Worm (Caenorhabditis elegans) whole organism, L2 larva: ENCODE results near the gene dohh-1.
A peak's percentile ranks its signal among the peaks of the same experiment; 100 is the strongest.

Experiments
- F13H6.1 ChIP-seq: sonication (generic microtip); optimal IDR thresholded peaks from 2 replicates; lab custom pipeline; 2016; ENCODE audit warnings: missing genetic modification characterization, missing compliant biosample characterization
- ama-1 ChIP-seq: fragments of 150-350 bp; optimal IDR thresholded peaks from 2 replicates; lab custom pipeline; 2018; ENCODE audit warnings: inconsistent platforms
- dmd-4 ChIP-seq: sonication (generic microtip); optimal IDR thresholded peaks from 2 replicates; lab custom pipeline; 2017; ENCODE audit warnings: missing biosample characterization, missing genetic modification characterization
- fos-1 ChIP-seq: fragments of 150-350 bp; optimal IDR thresholded peaks from 2 replicates; lab custom pipeline; 2014; ENCODE audit warnings: missing biosample characterization, missing genetic modification characterization
- gmeb-1 ChIP-seq: fragments of 150-350 bp; optimal IDR thresholded peaks from 2 replicates; lab custom pipeline; 2014; ENCODE audit warnings: missing biosample characterization, missing genetic modification characterization
- lin-11 ChIP-seq: fragments of 150-350 bp; sonication (generic microtip); optimal IDR thresholded peaks from 2 replicates; lab custom pipeline; 2014; ENCODE audit warnings: missing biosample characterization, missing genetic modification characterization, inconsistent platforms, mixed read lengths
- mdl-1 ChIP-seq, 2 experiments: fragments of 150-350 bp in 1 of 2; sonication (generic microtip) in 1 of 2; optimal IDR thresholded peaks; 2 replicates each; lab custom pipeline; 2017; ENCODE audit warnings: missing biosample characterization in 2 of 2, missing genetic modification characterization in 2 of 2
- nhr-10 ChIP-seq: sonication (generic microtip); optimal IDR thresholded peaks from 2 replicates; lab custom pipeline; 2017; ENCODE audit warnings: missing biosample characterization, missing genetic modification characterization
- nhr-12 ChIP-seq: fragments of 150-350 bp; optimal IDR thresholded peaks from 2 replicates; lab custom pipeline; 2014; ENCODE audit warnings: missing biosample characterization, missing genetic modification characterization
- nhr-129 ChIP-seq: fragments of 150-350 bp; optimal IDR thresholded peaks from 2 replicates; lab custom pipeline; 2014; ENCODE audit warnings: missing biosample characterization, missing genetic modification characterization
- nhr-21 ChIP-seq: fragments of 150-350 bp; optimal IDR thresholded peaks from 2 replicates; lab custom pipeline; 2014; ENCODE audit warnings: missing biosample characterization, missing genetic modification characterization
- sma-3 ChIP-seq: sonication (generic microtip); optimal IDR thresholded peaks from 2 replicates; lab custom pipeline; 2016; ENCODE audit warnings: missing genetic modification reagents, missing genetic modification characterization, missing compliant biosample characterization
- sma-9 ChIP-seq, 2 experiments: fragments of 150-350 bp in 1 of 2; sonication (generic microtip) in 1 of 2; optimal IDR thresholded peaks; 2 replicates each; lab custom pipeline; 2014 to 2016; ENCODE audit warnings: missing genetic modification characterization in 2 of 2, mild to moderate bottlenecking in 1 of 2, missing biosample characterization in 1 of 2, missing compliant biosample characterization in 1 of 2, missing genetic modification reagents in 1 of 2, moderate library complexity in 1 of 2
- snpc-4 ChIP-seq: fragments of 150-350 bp; optimal IDR thresholded peaks from 2 replicates; lab custom pipeline; 2014; ENCODE audit warnings: missing biosample characterization, missing genetic modification characterization
- zag-1 ChIP-seq: fragments of 150-350 bp; optimal IDR thresholded peaks from 2 replicates; lab custom pipeline; 2014; ENCODE audit warnings: missing biosample characterization, missing genetic modification characterization
- ztf-1 ChIP-seq: fragments of 200-800 bp; sonication (Bioruptor generic); conservative IDR thresholded peaks from 2 replicates; pipeline ENCODE4 v1.3.6; 2022; ENCODE audit warnings: missing genetic modification characterization, missing compliant biosample characterization
- ztf-11 ChIP-seq: sonication (generic microtip); optimal IDR thresholded peaks from 2 replicates; lab custom pipeline; 2017; ENCODE audit warnings: missing biosample characterization, missing genetic modification characterization

Gene dohh-1

DNA sequence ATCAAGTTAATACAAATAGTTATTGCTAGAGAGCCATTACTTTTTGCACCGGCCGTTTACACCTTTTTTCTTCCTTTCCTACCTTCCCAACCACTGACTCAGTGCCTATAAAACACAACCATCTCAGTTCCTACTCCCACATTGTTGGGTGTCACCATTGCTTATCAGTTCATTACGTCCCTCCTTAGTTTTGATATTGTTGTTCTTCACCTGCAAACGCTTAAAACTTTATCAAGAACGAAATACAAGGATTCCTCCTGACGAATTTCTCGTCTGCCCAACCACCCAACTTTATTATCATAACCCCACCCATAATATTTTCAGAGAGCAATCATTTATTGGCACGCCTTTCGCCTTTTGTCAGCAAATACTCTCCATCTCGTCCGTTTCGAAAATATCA lies 47.3 kb downstream of the dohh-1 start:
- TF ChIP-seq sma-3 (GFP tag; lab: Kevin White, UChicago) (no peak), F13H6.1 (tag; lab: Kevin White, UChicago) (peak; percentile 8), zag-1 (tag; lab: Kevin White, UChicago) (no peak), ama-1 (lab: Kevin White, UChicago) (no peak), dmd-4 (tag; lab: Kevin White, UChicago) (no peak), gmeb-1 (tag; lab: Kevin White, UChicago) (no peak), snpc-4 (tag; lab: Kevin White, UChicago) (no peak), nhr-10 (tag; lab: Kevin White, UChicago) (no peak), nhr-12 (tag; lab: Kevin White, UChicago) (no peak), fos-1 (tag; lab: Kevin White, UChicago) (peak; percentile 94), mdl-1 (tag; optimal IDR thresholded peaks at IDR 0.05; lab: Kevin White, UChicago) (no peak), sma-9 (GFP tag; optimal IDR thresholded peaks at IDR 0.05; lab: Kevin White, UChicago) (no peak), sma-9 (tag; optimal IDR thresholded peaks at IDR 0.05; lab: Kevin White, UChicago) (no peak)

DNA sequence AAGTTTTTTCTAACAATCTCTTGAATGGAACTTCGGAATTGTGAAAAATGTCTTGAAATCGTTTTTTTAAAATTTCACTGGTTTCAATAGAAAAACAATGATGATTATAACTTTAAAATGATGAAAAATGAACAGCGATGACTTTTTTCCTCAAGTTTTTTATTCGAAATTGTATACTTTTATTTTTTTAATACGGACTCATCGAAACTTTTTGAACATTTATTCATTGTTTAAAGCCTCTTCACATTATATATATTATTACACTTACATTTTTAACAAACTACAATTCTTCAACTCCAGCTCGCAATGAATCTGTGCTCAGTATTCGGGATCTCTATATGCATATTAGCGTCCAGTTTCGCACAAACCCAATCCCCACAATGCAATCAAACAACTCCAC lies 48.2 kb downstream of the dohh-1 start, which contains the start of gene M28.8:
Gene M28.8, plus strand, starts transcription at position 301 of the 400 bp plus-strand sequence.
- TF ChIP-seq lin-11 (tag; lab: Kevin White, UChicago), result no peak
- TF ChIP-seq ztf-11 (tag; lab: Kevin White, UChicago), result no peak
- TF ChIP-seq ztf-1, result no peak
- TF ChIP-seq nhr-129 (tag; lab: Kevin White, UChicago), result no peak
- TF ChIP-seq nhr-21 (tag; lab: Kevin White, UChicago), result no peak
- no peak for TF ChIP-seq dmd-4 (tag; lab: Kevin White, UChicago)
